Fruit fly (Drosophila melanogaster) whole organism, embryonic: ENCODE results near the gene janA.

ENCODE experiments used
- Atf-2 ChIP-seq: fragments of 200-800 bp; sonication (Bioruptor generic); optimal IDR thresholded peaks from 2 replicates; lab custom pipeline; 2016; ENCODE audit warnings: missing biosample characterization, missing genetic modification characterization
- CG11247 ChIP-seq: fragments of 200-800 bp; sonication (Bioruptor generic); IDR thresholded peaks from 2 replicates; pipeline ENCODE4 v1.3.6; 2022; ENCODE audit warnings: missing biosample characterization, missing genetic modification characterization
- CG12104 ChIP-seq: fragments of 200-800 bp; sonication (Bioruptor generic); optimal IDR thresholded peaks from 3 replicates; lab custom pipeline; 2016; ENCODE audit warnings: missing biosample characterization, missing genetic modification characterization
- CG12155 ChIP-seq: fragments of 200-800 bp; sonication (Bioruptor generic); optimal IDR thresholded peaks from 3 replicates; lab custom pipeline; 2016; ENCODE audit warnings: missing biosample characterization, missing genetic modification characterization
- CG13624 ChIP-seq: fragments of 200-800 bp; sonication (Bioruptor generic); optimal IDR thresholded peaks from 2 replicates; lab custom pipeline; 2016; ENCODE audit warnings: missing biosample characterization, missing genetic modification characterization
- CG13894 ChIP-seq: fragments of 200-800 bp; sonication (Bioruptor generic); optimal IDR thresholded peaks from 3 replicates; lab custom pipeline; 2018; ENCODE audit warnings: missing biosample characterization, mild to moderate bottlenecking, missing genetic modification characterization, moderate library complexity
- CG1529 ChIP-seq: fragments of 200-800 bp; sonication (Bioruptor generic); optimal IDR thresholded peaks from 3 replicates; lab custom pipeline; 2018; ENCODE audit warnings: missing biosample characterization, missing genetic modification characterization
- CG2120 ChIP-seq: fragments of 200-800 bp; sonication (Bioruptor generic); optimal IDR thresholded peaks from 3 replicates; lab custom pipeline; 2016; ENCODE audit warnings: missing biosample characterization, missing genetic modification characterization
- CG2129 ChIP-seq: fragments of 200-800 bp; sonication (Bioruptor generic); IDR thresholded peaks from 2 replicates; pipeline ENCODE4 v1.3.6; 2022; ENCODE audit warnings: missing biosample characterization, missing genetic modification characterization; ENCODE audit not compliant: partially characterized antibody
- CG4328 ChIP-seq: fragments of 200-800 bp; sonication (Bioruptor generic); optimal IDR thresholded peaks from 3 replicates; lab custom pipeline; 2017; ENCODE audit warnings: missing biosample characterization, missing genetic modification reagents, missing genetic modification characterization
- CG8924 ChIP-seq: fragments of 200-800 bp; optimal IDR thresholded peaks from 3 replicates; lab custom pipeline; 2019; ENCODE audit warnings: missing biosample characterization, mild to moderate bottlenecking, missing genetic modification characterization, moderate library complexity
- Chrac-16 ChIP-seq: fragments of 200-800 bp; sonication (Bioruptor generic); optimal IDR thresholded peaks from 3 replicates; lab custom pipeline; 2016; ENCODE audit warnings: missing biosample characterization, missing genetic modification characterization
- D19A ChIP-seq: fragments of 200-800 bp; optimal IDR thresholded peaks from 3 replicates; lab custom pipeline; 2019; ENCODE audit warnings: missing biosample characterization, mild to moderate bottlenecking, missing genetic modification characterization, moderate library complexity
- Deaf1 ChIP-seq: fragments of 200-800 bp; optimal IDR thresholded peaks from 3 replicates; lab custom pipeline; 2019; ENCODE audit warnings: missing biosample characterization, mild to moderate bottlenecking, missing genetic modification characterization, moderate library complexity
- Doc3 ChIP-seq: fragments of 200-800 bp; sonication (Bioruptor generic); IDR thresholded peaks from 3 replicates; pipeline ENCODE4 v1.3.6; 2022; ENCODE audit warnings: missing biosample characterization, missing genetic modification characterization; ENCODE audit not compliant: partially characterized antibody
- E2f2 ChIP-seq: fragments of 200-800 bp; sonication (Bioruptor generic); IDR thresholded peaks from 2 replicates; pipeline ENCODE4 v1.3.6; 2022; ENCODE audit warnings: missing biosample characterization, missing genetic modification characterization
- Fer1 ChIP-seq: fragments of 200-800 bp; sonication (Bioruptor generic); optimal IDR thresholded peaks from 2 replicates; lab custom pipeline; 2017; ENCODE audit warnings: missing biosample characterization, mild to moderate bottlenecking, missing genetic modification characterization
- HmgD ChIP-seq: fragments of 200-800 bp; sonication (Bioruptor generic); optimal IDR thresholded peaks from 3 replicates; lab custom pipeline; 2016; ENCODE audit warnings: missing biosample characterization, missing genetic modification characterization
- Max ChIP-seq: fragments of 200-800 bp; sonication (Bioruptor generic); optimal IDR thresholded peaks from 2 replicates; lab custom pipeline; 2016; ENCODE audit warnings: missing biosample characterization, mild to moderate bottlenecking, missing genetic modification characterization
- NFAT ChIP-seq: fragments of 200-800 bp; sonication (Bioruptor generic); IDR thresholded peaks from 2 replicates; pipeline ENCODE4 v1.3.6; 2022; ENCODE audit warnings: missing biosample characterization, missing genetic modification characterization
- Opbp ChIP-seq: fragments of 200-800 bp; sonication (Bioruptor generic); IDR thresholded peaks from 3 replicates; pipeline ENCODE4 v1.3.6; 2022; ENCODE audit warnings: missing biosample characterization, missing genetic modification characterization; ENCODE audit not compliant: partially characterized antibody
- Rx ChIP-seq: fragments of 200-800 bp; sonication (Bioruptor generic); IDR thresholded peaks from 2 replicates; pipeline ENCODE4 v1.3.6; 2022; ENCODE audit warnings: missing biosample characterization, missing genetic modification characterization
- Sry-β ChIP-seq: fragments of 200-800 bp; sonication (Bioruptor generic); optimal IDR thresholded peaks from 2 replicates; lab custom pipeline; 2018; ENCODE audit warnings: missing biosample characterization, mild to moderate bottlenecking, missing genetic modification characterization, moderate library complexity
- Sry-δ ChIP-seq: fragments of 200-800 bp; sonication (Bioruptor generic); optimal IDR thresholded peaks from 2 replicates; lab custom pipeline; 2016; ENCODE audit warnings: missing biosample characterization, missing genetic modification characterization
- Xbp1 ChIP-seq: fragments of 200-800 bp; sonication (Bioruptor generic); optimal IDR thresholded peaks from 3 replicates; lab custom pipeline; 2016; ENCODE audit warnings: missing biosample characterization, mild to moderate bottlenecking, missing genetic modification characterization
- ab ChIP-seq: fragments of 200-800 bp; sonication (Bioruptor generic); optimal IDR thresholded peaks from 2 replicates; lab custom pipeline; 2016; ENCODE audit warnings: missing biosample characterization, missing genetic modification characterization
- bab2 ChIP-seq: fragments of 200-800 bp; sonication (Bioruptor generic); optimal IDR thresholded peaks from 2 replicates; lab custom pipeline; 2016; ENCODE audit warnings: missing biosample characterization, missing genetic modification characterization
- bbx ChIP-seq: fragments of 200-800 bp; sonication (Bioruptor generic); IDR thresholded peaks from 2 replicates; pipeline ENCODE4 v1.3.6; 2022; ENCODE audit warnings: missing biosample characterization, missing genetic modification characterization; ENCODE audit not compliant: partially characterized antibody
- chinmo ChIP-seq: fragments of 200-800 bp; sonication (Bioruptor generic); IDR thresholded peaks from 4 replicates; pipeline ENCODE4 v1.3.6; 2022; ENCODE audit warnings: missing biosample characterization, missing genetic modification characterization; ENCODE audit not compliant: partially characterized antibody
- dpn ChIP-seq, 2 experiments: fragments of 200-800 bp; sonication (Bioruptor generic); optimal IDR thresholded peaks; 3 replicates each; lab custom pipeline; 2016; ENCODE audit warnings: missing biosample characterization in 2 of 2, missing genetic modification characterization in 2 of 2
- ems ChIP-seq: fragments of 200-800 bp; sonication (Bioruptor generic); optimal IDR thresholded peaks from 3 replicates; lab custom pipeline; 2016; ENCODE audit warnings: missing biosample characterization, missing genetic modification characterization
- esg ChIP-seq: fragments of 200-800 bp; sonication (Bioruptor generic); conservative IDR thresholded peaks from 2 replicates; pipeline ENCODE4 v1.3.6; 2022; ENCODE audit warnings: missing biosample characterization, missing genetic modification characterization
- grau ChIP-seq: fragments of 200-800 bp; optimal IDR thresholded peaks from 3 replicates; lab custom pipeline; 2019; ENCODE audit warnings: missing biosample characterization, mild to moderate bottlenecking, missing genetic modification characterization, moderate library complexity
- ind ChIP-seq: fragments of 200-800 bp; sonication (Bioruptor generic); optimal IDR thresholded peaks from 3 replicates; lab custom pipeline; 2016; ENCODE audit warnings: missing biosample characterization, missing genetic modification characterization
- mld ChIP-seq: fragments of 200-800 bp; sonication (Bioruptor generic); IDR thresholded peaks from 3 replicates; pipeline ENCODE4 v1.3.6; 2022; ENCODE audit warnings: missing biosample characterization, missing genetic modification characterization; ENCODE audit not compliant: partially characterized antibody
- oc ChIP-seq: fragments of 200-800 bp; sonication (Bioruptor generic); optimal IDR thresholded peaks from 2 replicates; lab custom pipeline; 2018; ENCODE audit warnings: missing biosample characterization, mild to moderate bottlenecking, missing genetic modification characterization, moderate library complexity
- org-1 ChIP-seq: fragments of 200-800 bp; sonication (Bioruptor generic); optimal IDR thresholded peaks from 2 replicates; lab custom pipeline; 2017; ENCODE audit warnings: missing biosample characterization, missing genetic modification characterization
- pan ChIP-seq, 4 experiments: fragments of >200 bp in 3 of 4; fragments of 200-800 bp in 1 of 4; sonication (Bioruptor generic) in 1 of 4; optimal IDR thresholded peaks in 3 of 4; IDR thresholded peaks in 1 of 4; 2 replicates each; pipeline versions ENCODE4 v1.3.6 to Lab custom; 2017 to 2022; ENCODE audit warnings: missing biosample characterization in 2 of 4, missing genetic modification characterization in 2 of 4, mixed read lengths in 1 of 4
- pfk ChIP-seq: fragments of 200-800 bp; sonication (Bioruptor generic); optimal IDR thresholded peaks from 2 replicates; lab custom pipeline; 2018; ENCODE audit warnings: missing biosample characterization, mild to moderate bottlenecking, missing genetic modification characterization, moderate library complexity
- pho ChIP-seq: fragments of 200-800 bp; sonication (Bioruptor generic); optimal IDR thresholded peaks from 2 replicates; lab custom pipeline; 2016; ENCODE audit warnings: missing biosample characterization, missing genetic modification characterization
- ranshi ChIP-seq: fragments of 200-800 bp; sonication (Bioruptor generic); IDR thresholded peaks from 2 replicates; pipeline ENCODE4 v1.3.6; 2022; ENCODE audit warnings: missing biosample characterization, missing genetic modification characterization
- slbo ChIP-seq: fragments of 200-800 bp; sonication (Bioruptor generic); IDR thresholded peaks from 2 replicates; pipeline ENCODE4 v1.3.6; 2022; ENCODE audit warnings: missing biosample characterization, missing genetic modification characterization
- sob ChIP-seq: fragments of 200-800 bp; sonication (Bioruptor generic); IDR thresholded peaks from 2 replicates; pipeline ENCODE4 v1.3.6; 2022; ENCODE audit warnings: missing biosample characterization, missing genetic modification characterization
- sr ChIP-seq: fragments of 200-800 bp; sonication (Bioruptor generic); IDR thresholded peaks from 3 replicates; pipeline ENCODE4 v1.3.6; 2022; ENCODE audit warnings: missing biosample characterization, missing genetic modification characterization
- sug ChIP-seq: fragments of 200-800 bp; optimal IDR thresholded peaks from 2 replicates; lab custom pipeline; 2019; ENCODE audit warnings: missing biosample characterization, mild to moderate bottlenecking, missing genetic modification characterization, moderate library complexity
- toy ChIP-seq: fragments of 200-800 bp; sonication (Bioruptor generic); IDR thresholded peaks from 2 replicates; pipeline ENCODE4 v1.3.6; 2022; ENCODE audit warnings: missing biosample characterization, missing genetic modification characterization
- trem ChIP-seq: fragments of 200-800 bp; optimal IDR thresholded peaks from 3 replicates; lab custom pipeline; 2019; ENCODE audit warnings: missing biosample characterization, mild to moderate bottlenecking, missing genetic modification characterization, moderate library complexity
- trh ChIP-seq: fragments of 200-800 bp; sonication (Bioruptor generic); optimal IDR thresholded peaks from 2 replicates; lab custom pipeline; 2016; ENCODE audit warnings: missing biosample characterization, missing genetic modification characterization
- unpg ChIP-seq: fragments of 200-800 bp; sonication (Bioruptor generic); optimal IDR thresholded peaks from 3 replicates; lab custom pipeline; 2018; ENCODE audit warnings: missing biosample characterization, mild to moderate bottlenecking, missing genetic modification characterization, moderate library complexity
- wor ChIP-seq: fragments of 200-800 bp; sonication (Bioruptor generic); IDR thresholded peaks from 2 replicates; pipeline ENCODE4 v1.3.6; 2022; ENCODE audit warnings: missing biosample characterization, missing genetic modification characterization
- zen ChIP-seq: fragments of 200-800 bp; sonication (Bioruptor generic); optimal IDR thresholded peaks from 3 replicates; lab custom pipeline; 2018; ENCODE audit warnings: missing biosample characterization, mild to moderate bottlenecking, missing genetic modification characterization, moderate library complexity

The janA gene

dm6 chr3R:30004648-30005047, 34.7 kb downstream of the janA start, which contains the start of the genes Nlp and Nph (continued):
- peak; percentile 56; the same call in 1 of the 3 replicates for TF ChIP-seq mld (GFP tag; lab: Robert Waterston, UW)
- TF ChIP-seq NFAT (GFP tag; lab: Robert Waterston, UW) = no peak
- TF ChIP-seq chinmo = peak; percentile 74; the same call in 1 of the 4 replicates
- peak; percentile 76 for TF ChIP-seq bbx (GFP tag; lab: Robert Waterston, UW)
- no peak for TF ChIP-seq ranshi (GFP tag; lab: Robert Waterston, UW)
- TF ChIP-seq zen (tag; lab: Kevin White, UChicago) = no peak
- peak; percentile 69 for TF ChIP-seq CG2129 (GFP tag; lab: Robert Waterston, UW)
- TF ChIP-seq Deaf1 (tag; lab: Kevin White, UChicago) = no peak
- peak; percentile 6 for TF ChIP-seq Chrac-16 (GFP tag; lab: Kevin White, UChicago)
- TF ChIP-seq Rx (GFP tag; lab: Robert Waterston, UW) = no peak
- TF ChIP-seq ind = peak; percentile 13
- TF ChIP-seq E2f2 (GFP tag; lab: Robert Waterston, UW) = peak; percentile 45
- peak; percentile 3 for TF ChIP-seq ems (GFP tag; lab: Kevin White, UChicago)
- TF ChIP-seq CG12155 (GFP tag; lab: Kevin White, UChicago) = peak; percentile 47
- TF ChIP-seq CG11247 (GFP tag; lab: Robert Waterston, UW) = no peak
- TF ChIP-seq Sry-β (GFP tag; lab: Kevin White, UChicago) = no peak
- peak; percentile 16 for TF ChIP-seq bab2 (GFP tag; lab: Kevin White, UChicago)
- no peak for TF ChIP-seq D19A (tag; lab: Kevin White, UChicago)
- no peak for TF ChIP-seq pfk (GFP tag; lab: Kevin White, UChicago)
- peak; percentile 76 for TF ChIP-seq Opbp (GFP tag; lab: Robert Waterston, UW)
- no peak for TF ChIP-seq HmgD
- TF ChIP-seq CG12104 = no peak
- no peak for TF ChIP-seq oc
- no peak for TF ChIP-seq wor
- TF ChIP-seq CG8924 (tag; lab: Kevin White, UChicago) = peak; percentile 43
- TF ChIP-seq pan (optimal IDR thresholded peaks at IDR 0.05; lab: Kevin White, UChicago) = no peak
- TF ChIP-seq pan (GFP tag; optimal IDR thresholded peaks at IDR 0.05 in 1 of 2, IDR thresholded peaks at IDR 0.05 in 1 of 2) = no peak
- TF ChIP-seq CG1529 (GFP tag; lab: Kevin White, UChicago) = no peak
- peak; percentile 36 to 41 for TF ChIP-seq dpn (GFP tag; optimal IDR thresholded peaks at IDR 0.05; lab: Kevin White, UChicago)
- no peak for TF ChIP-seq toy (GFP tag; lab: Robert Waterston, UW)
- TF ChIP-seq slbo (GFP tag; lab: Robert Waterston, UW) = peak; percentile 45
- TF ChIP-seq trem (tag; lab: Kevin White, UChicago) = peak; percentile 90
- no peak for TF ChIP-seq CG13894
- peak; percentile 16 for TF ChIP-seq unpg (GFP tag; lab: Kevin White, UChicago)
- TF ChIP-seq Fer1 = peak; percentile 52
- no peak for TF ChIP-seq sr (GFP tag; lab: Robert Waterston, UW)
- no peak for TF ChIP-seq esg (GFP tag; lab: Robert Waterston, UW)
- TF ChIP-seq Xbp1 = peak; percentile 35
- TF ChIP-seq CG2120 = peak; percentile 45
- no peak for TF ChIP-seq org-1
- TF ChIP-seq trh = no peak
- TF ChIP-seq grau (tag; lab: Kevin White, UChicago) = peak; percentile 35
- TF ChIP-seq Max = peak; percentile 87
- no peak for TF ChIP-seq Atf-2 (GFP tag; lab: Kevin White, UChicago)
- peak; percentile 94 for TF ChIP-seq Doc3 (GFP tag; lab: Robert Waterston, UW)
- TF ChIP-seq sug (tag; lab: Kevin White, UChicago) = peak; percentile 48
- TF ChIP-seq pho = no peak
- no peak for TF ChIP-seq ab (GFP tag; lab: Kevin White, UChicago)
- TF ChIP-seq sob (GFP tag; lab: Robert Waterston, UW) = no peak
- TF ChIP-seq CG13624 (GFP tag; lab: Kevin White, UChicago) = peak; percentile 28
- no peak for TF ChIP-seq CG4328 (GFP tag; lab: Kevin White, UChicago)
- TF ChIP-seq Sry-δ = peak; percentile 81
